Worm (Caenorhabditis elegans): ENCODE measurements around the gene clec-251.

Gene clec-251

ce11 chrV:18723604-18724003 is 23.2 kb downstream of the clec-251 start (continued):
- no peak; the same call in 1 of the 2 replicates for TF ChIP-seq sox-2 (GFP tag; IDR thresholded peaks at IDR 0.05)
- TF ChIP-seq sox-4 (tag; optimal IDR thresholded peaks at IDR 0.05): no peak
- TF ChIP-seq fkh-6 (tag; optimal IDR thresholded peaks at IDR 0.05): peak; percentile 18
- TF ChIP-seq ztf-16 (tag; optimal IDR thresholded peaks at IDR 0.05): peak; percentile 26
- TF ChIP-seq madf-2 (tag; optimal IDR thresholded peaks at IDR 0.05): no peak
- TF ChIP-seq ceh-19 (GFP tag; optimal IDR thresholded peaks at IDR 0.05): peak; percentile 85
- TF ChIP-seq elt-2 (tag; optimal IDR thresholded peaks at IDR 0.05): peak; percentile 14
- TF ChIP-seq hlh-30 (tag; optimal IDR thresholded peaks at IDR 0.05; ENCODE audit: insufficient read depth): peak; percentile 67
- TF ChIP-seq elt-4 (tag; optimal IDR thresholded peaks at IDR 0.05): no peak
- TF ChIP-seq ceh-6 (GFP tag; optimal IDR thresholded peaks at IDR 0.05): peak; percentile 27
- TF ChIP-seq tbx-2 (tag; optimal IDR thresholded peaks at IDR 0.05): peak; percentile 90
- peak; percentile 61 for TF ChIP-seq sdc-2 (tag; optimal IDR thresholded peaks at IDR 0.05)
- TF ChIP-seq unc-86 (tag; optimal IDR thresholded peaks at IDR 0.05): peak; percentile 54
- TF ChIP-seq dve-1 (tag; optimal IDR thresholded peaks at IDR 0.05): peak; percentile 52
- TF ChIP-seq K09A11.1 (tag; optimal IDR thresholded peaks at IDR 0.05; ENCODE audit: insufficient read depth): no peak
- TF ChIP-seq pha-4 (tag; optimal IDR thresholded peaks at IDR 0.05): no peak
- TF ChIP-seq pax-1 (tag; optimal IDR thresholded peaks at IDR 0.05): peak; percentile 70
- peak; percentile 76 for TF ChIP-seq ceh-14 (tag; optimal IDR thresholded peaks at IDR 0.05)
- TF ChIP-seq mec-3 (tag; optimal IDR thresholded peaks at IDR 0.05; ENCODE audit: borderline replicate concordance): no peak
- TF ChIP-seq eyg-1 (tag; optimal IDR thresholded peaks at IDR 0.05): no peak

- TF ChIP-seq lim-6 (tag; optimal IDR thresholded peaks at IDR 0.05) (no peak), ceh-22 (tag; optimal IDR thresholded peaks at IDR 0.05) (no peak), ceh-9 (tag; optimal IDR thresholded peaks at IDR 0.05) (peak; percentile 37), K09A11.1 (tag; optimal IDR thresholded peaks at IDR 0.05; ENCODE audit: insufficient read depth) (no peak), pqm-1 (tag; optimal IDR thresholded peaks at IDR 0.05) (no peak), tbx-7 (tag; optimal IDR thresholded peaks at IDR 0.05) (no peak), unc-55 (GFP tag; optimal IDR thresholded peaks at IDR 0.05) (no peak), dve-1 (tag; optimal IDR thresholded peaks at IDR 0.05) (peak; percentile 88), odd-2 (tag; optimal IDR thresholded peaks at IDR 0.05) (peak; percentile 35), elt-4 (tag; optimal IDR thresholded peaks at IDR 0.05) (no peak), dmd-4 (tag; optimal IDR thresholded peaks at IDR 0.05; ENCODE audit: borderline replicate concordance) (no peak), elt-2 (tag; optimal IDR thresholded peaks at IDR 0.05) (no peak)
Measured at ce11 chrV:18722510-18723299, 24.1 kb downstream of the clec-251 start.

ce11 chrV:18721873-18722272 is 24.9 kb downstream of the clec-251 start:
- no peak for TF ChIP-seq pax-1 (tag; optimal IDR thresholded peaks at IDR 0.05)
- TF ChIP-seq unc-86 (tag; optimal IDR thresholded peaks at IDR 0.05): peak; percentile 7

ce11 chrV:18719956-18720489 is 26.8 kb downstream of the clec-251 start, which contains the start of gene Y17D7C.2:
Gene Y17D7C.2 (minus strand): TSS chrV:18719987.
- no peak for TF ChIP-seq ttx-3 (tag; optimal IDR thresholded peaks at IDR 0.05)
- peak; percentile 13 for TF ChIP-seq tbx-7 (tag; optimal IDR thresholded peaks at IDR 0.05)
- TF ChIP-seq unc-3 (GFP tag; conservative IDR thresholded peaks at IDR 0.05): no peak
- TF ChIP-seq unc-3 (tag; optimal IDR thresholded peaks at IDR 0.05): no peak
- no peak for TF ChIP-seq tbx-2 (tag; optimal IDR thresholded peaks at IDR 0.05)
- TF ChIP-seq dve-1 (tag; optimal IDR thresholded peaks at IDR 0.05): no peak
- no peak for TF ChIP-seq sox-4 (tag; optimal IDR thresholded peaks at IDR 0.05)
- TF ChIP-seq syd-9 (tag; optimal IDR thresholded peaks at IDR 0.05): peak; percentile 21
- peak; percentile 2 for TF ChIP-seq ceh-31 (tag; optimal IDR thresholded peaks at IDR 0.05)
- TF ChIP-seq pat-9 (tag; optimal IDR thresholded peaks at IDR 0.05): peak; percentile 36
- TF ChIP-seq ceh-2 (tag; optimal IDR thresholded peaks at IDR 0.05): no peak
- peak; percentile 65 for TF ChIP-seq ceh-19 (GFP tag; optimal IDR thresholded peaks at IDR 0.05)
- peak; percentile 66 for TF ChIP-seq elt-2 (tag; optimal IDR thresholded peaks at IDR 0.05)
- peak; percentile 57 for TF ChIP-seq nhr-232 (tag; optimal IDR thresholded peaks at IDR 0.05)
- peak; percentile 2 for TF ChIP-seq ahr-1 (tag; optimal IDR thresholded peaks at IDR 0.05)
- TF ChIP-seq npax-4 (tag; optimal IDR thresholded peaks at IDR 0.05): no peak
- TF ChIP-seq ceh-6 (GFP tag; optimal IDR thresholded peaks at IDR 0.05): peak; percentile 46
- TF ChIP-seq gmeb-2 (tag; optimal IDR thresholded peaks at IDR 0.05): no peak
- TF ChIP-seq zip-5 (tag; optimal IDR thresholded peaks at IDR 0.05): peak; percentile 2
- no peak for TF ChIP-seq K09A11.1 (tag; optimal IDR thresholded peaks at IDR 0.05; ENCODE audit: insufficient read depth)
- TF ChIP-seq mec-3 (tag; optimal IDR thresholded peaks at IDR 0.05; ENCODE audit: borderline replicate concordance): no peak
- peak; percentile 40 for TF ChIP-seq rnt-1 (tag; optimal IDR thresholded peaks at IDR 0.05)
- no peak for TF ChIP-seq lin-11 (tag; optimal IDR thresholded peaks at IDR 0.05)
- TF ChIP-seq nhr-11 (tag; optimal IDR thresholded peaks at IDR 0.05): no peak
- no peak for TF ChIP-seq ceh-48 (tag; optimal IDR thresholded peaks at IDR 0.05)

Measured in whole organism, late embryonic.